Worm (Caenorhabditis elegans) whole organism, early embryonic: ENCODE results near the gene F55D1.1.

Experiments used
- B0310.2 ChIP-seq: sonication (generic microtip); optimal IDR thresholded peaks from 2 replicates; lab custom pipeline; 2016; ENCODE audit warnings: mild to moderate bottlenecking, missing genetic modification characterization, missing compliant biosample characterization
- aly-1 ChIP-seq: sonication (generic microtip); optimal IDR thresholded peaks from 2 replicates; lab custom pipeline; 2016; ENCODE audit warnings: missing genetic modification characterization, missing compliant biosample characterization
- ceh-13 ChIP-seq: fragments of 200-800 bp; sonication (Bioruptor generic); optimal IDR thresholded peaks from 2 replicates; lab custom pipeline; 2018; ENCODE audit warnings: mild to moderate bottlenecking, missing genetic modification characterization, missing compliant biosample characterization
- hmbx-1 ChIP-seq: sonication (generic microtip); optimal IDR thresholded peaks from 2 replicates; lab custom pipeline; 2016; ENCODE audit warnings: mild to moderate bottlenecking, missing genetic modification characterization, missing compliant biosample characterization
- tbx-37 ChIP-seq: fragments of 200-800 bp; sonication (Bioruptor generic); conservative IDR thresholded peaks from 2 replicates; pipeline ENCODE4 v1.3.6; 2022; ENCODE audit warnings: missing genetic modification reagents, missing genetic modification characterization, missing compliant biosample characterization

DNA sequence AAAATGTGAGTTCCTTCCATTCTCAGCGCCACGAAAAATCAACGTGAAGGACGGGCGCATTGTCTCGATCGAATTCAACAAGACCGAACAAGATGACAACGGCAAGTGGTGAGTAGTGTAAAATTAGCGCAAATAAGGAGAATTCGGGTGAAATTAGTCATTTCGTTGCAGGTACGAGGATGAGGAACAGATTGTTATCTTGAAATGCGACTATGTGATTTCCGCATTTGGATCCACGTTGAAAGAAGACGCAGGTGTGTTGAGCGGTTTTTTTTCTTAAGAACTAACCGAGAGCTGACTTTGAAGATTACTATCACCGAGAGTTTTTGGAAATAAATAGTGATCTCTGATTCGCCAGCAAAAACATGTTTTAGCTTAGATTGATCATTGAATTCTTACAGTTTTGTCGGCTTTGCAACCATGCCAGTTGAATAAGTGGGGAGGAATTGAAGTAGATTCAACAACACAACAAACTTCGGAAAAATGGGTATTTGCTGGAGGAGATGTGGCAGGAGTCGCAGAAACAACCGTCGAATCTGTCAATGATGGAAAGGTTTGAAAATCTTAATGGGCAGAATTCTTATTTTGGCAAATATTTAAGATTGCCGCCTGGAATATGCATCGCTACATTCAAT is 19.4 kb upstream of the F55D1.1 start:
- TF ChIP-seq B0310.2 (tag; lab: Kevin White, UChicago) (no peak), aly-1 (no peak), ceh-13 (GFP tag; lab: Kevin White, UChicago) (no peak), tbx-37 (no peak), hmbx-1 (no peak)
